Fruit fly (Drosophila melanogaster) whole organism, prepupa: ENCODE measurements around the gene aust.
A peak's percentile ranks its signal among the peaks of the same experiment; 100 is the strongest.

ENCODE experiments used
- Blimp-1 ChIP-seq: fragments of 200-800 bp; sonication (Bioruptor generic); optimal IDR thresholded peaks from 3 replicates; lab custom pipeline; 2017; ENCODE audit warnings: missing biosample characterization, missing genetic modification characterization, mild to moderate bottlenecking, moderate library complexity, missing genetic modification reagents
- CG10669 ChIP-seq: fragments of 200-800 bp; sonication (Bioruptor generic); optimal IDR thresholded peaks from 3 replicates; lab custom pipeline; 2018; ENCODE audit warnings: missing biosample characterization, mild to moderate bottlenecking, missing genetic modification characterization, moderate library complexity
- CG11294 ChIP-seq: fragments of 200-800 bp; sonication (Bioruptor generic); IDR thresholded peaks from 2 replicates; pipeline ENCODE4 v1.3.6; 2022; ENCODE audit warnings: missing biosample characterization, missing genetic modification characterization
- CG11762 ChIP-seq: fragments of 200-800 bp; sonication (Bioruptor generic); optimal IDR thresholded peaks from 3 replicates; lab custom pipeline; 2016; ENCODE audit warnings: missing biosample characterization, missing genetic modification characterization; ENCODE audit not compliant: insufficient read depth
- CG15336 ChIP-seq: fragments of 200-800 bp; sonication (Bioruptor generic); IDR thresholded peaks from 2 replicates; pipeline ENCODE4 v1.3.6; 2022; ENCODE audit warnings: missing biosample characterization, missing genetic modification characterization
- CG1621 ChIP-seq: fragments of 200-800 bp; sonication (Bioruptor generic); optimal IDR thresholded peaks from 3 replicates; lab custom pipeline; 2018; ENCODE audit warnings: missing biosample characterization, mild to moderate bottlenecking, missing genetic modification characterization
- CG3032 ChIP-seq: fragments of 200-800 bp; optimal IDR thresholded peaks from 2 replicates; lab custom pipeline; 2019; ENCODE audit warnings: missing biosample characterization, mild to moderate bottlenecking, missing genetic modification characterization, moderate library complexity
- CG31627 ChIP-seq: fragments of 200-800 bp; sonication (Bioruptor generic); optimal IDR thresholded peaks from 3 replicates; lab custom pipeline; 2016; ENCODE audit warnings: missing biosample characterization, missing genetic modification characterization
- CG32006 ChIP-seq: fragments of 200-800 bp; sonication (Bioruptor generic); optimal IDR thresholded peaks from 3 replicates; lab custom pipeline; 2017; ENCODE audit warnings: missing biosample characterization, mild to moderate bottlenecking, missing genetic modification characterization
- CG34406 ChIP-seq: fragments of 200-800 bp; sonication (Bioruptor generic); optimal IDR thresholded peaks from 3 replicates; lab custom pipeline; 2016; ENCODE audit warnings: missing biosample characterization, missing genetic modification characterization
- CG3919 ChIP-seq: fragments of 200-800 bp; sonication (Bioruptor generic); optimal IDR thresholded peaks from 3 replicates; lab custom pipeline; 2016; ENCODE audit warnings: missing biosample characterization, missing genetic modification characterization
- CG6163 ChIP-seq: fragments of 200-800 bp; sonication (Bioruptor generic); IDR thresholded peaks from 3 replicates; pipeline ENCODE4 v1.3.6; 2022; ENCODE audit warnings: missing biosample characterization, missing genetic modification characterization
- CG6792 ChIP-seq: fragments of 200-800 bp; sonication (Bioruptor generic); optimal IDR thresholded peaks from 3 replicates; lab custom pipeline; 2016; ENCODE audit warnings: missing biosample characterization, missing genetic modification characterization
- CG6854 ChIP-seq: fragments of 200-800 bp; sonication (Bioruptor generic); optimal IDR thresholded peaks from 2 replicates; lab custom pipeline; 2017; ENCODE audit warnings: missing biosample characterization, mild to moderate bottlenecking, missing genetic modification characterization
- CG7368 ChIP-seq: fragments of 200-800 bp; sonication (Bioruptor generic); optimal IDR thresholded peaks from 3 replicates; lab custom pipeline; 2016; ENCODE audit warnings: missing biosample characterization, missing genetic modification characterization
- CG8119 ChIP-seq: fragments of 200-800 bp; sonication (Bioruptor generic); IDR thresholded peaks from 3 replicates; pipeline ENCODE4 v1.3.6; 2022; ENCODE audit warnings: missing biosample characterization, missing genetic modification characterization
- CG8319 ChIP-seq: fragments of 200-800 bp; sonication (Bioruptor generic); optimal IDR thresholded peaks from 3 replicates; lab custom pipeline; 2016; ENCODE audit warnings: missing biosample characterization, missing genetic modification characterization
- CG9139 ChIP-seq: fragments of 200-800 bp; sonication (Bioruptor generic); optimal IDR thresholded peaks from 3 replicates; lab custom pipeline; 2017; ENCODE audit warnings: missing biosample characterization, mild to moderate bottlenecking, missing genetic modification characterization
- Eip75B ChIP-seq: fragments of 200-800 bp; sonication (Bioruptor generic); optimal IDR thresholded peaks from 3 replicates; lab custom pipeline; 2016; ENCODE audit warnings: missing biosample characterization, missing genetic modification characterization
- Eip78C ChIP-seq: fragments of 200-800 bp; sonication (Bioruptor generic); peaks from one replicate; lab custom pipeline; 2016; ENCODE audit warnings: missing biosample characterization, missing genetic modification characterization
- Ets21C ChIP-seq: fragments of 200-800 bp; sonication (Bioruptor generic); optimal IDR thresholded peaks from 3 replicates; lab custom pipeline; 2016; ENCODE audit warnings: missing biosample characterization, missing genetic modification characterization
- Ets96B ChIP-seq: fragments of 200-800 bp; optimal IDR thresholded peaks from 2 replicates; lab custom pipeline; 2019; ENCODE audit warnings: missing biosample characterization, mild to moderate bottlenecking, missing genetic modification characterization, moderate library complexity
- Gug ChIP-seq: fragments of 200-800 bp; sonication (Bioruptor generic); IDR thresholded peaks from 2 replicates; pipeline ENCODE4 v1.3.6; 2022; ENCODE audit warnings: missing biosample characterization, missing genetic modification characterization
- Hr38 ChIP-seq: sonication (Bioruptor generic); optimal IDR thresholded peaks from 2 replicates; lab custom pipeline; 2016; ENCODE audit warnings: missing biosample characterization, missing genetic modification characterization
- Hr39 ChIP-seq: fragments of 200-800 bp; sonication (Bioruptor generic); optimal IDR thresholded peaks from 2 replicates; lab custom pipeline; 2016; ENCODE audit warnings: missing biosample characterization, missing genetic modification characterization
- Lpt ChIP-seq: fragments of 200-800 bp; sonication (Bioruptor generic); optimal IDR thresholded peaks from 3 replicates; lab custom pipeline; 2016; ENCODE audit warnings: missing biosample characterization, missing genetic modification characterization
- Met ChIP-seq: fragments of 200-800 bp; sonication (Bioruptor generic); optimal IDR thresholded peaks from 3 replicates; lab custom pipeline; 2016; ENCODE audit warnings: missing biosample characterization, missing genetic modification characterization
- Sox14 ChIP-seq: fragments of 200-800 bp; sonication (Bioruptor generic); optimal IDR thresholded peaks from 3 replicates; lab custom pipeline; 2016; ENCODE audit warnings: missing biosample characterization, missing genetic modification characterization
- Sox15 ChIP-seq: fragments of 200-800 bp; sonication (Bioruptor generic); optimal IDR thresholded peaks from 3 replicates; lab custom pipeline; 2016; ENCODE audit warnings: missing biosample characterization, missing genetic modification characterization
- achi ChIP-seq: fragments of 200-800 bp; sonication (Bioruptor generic); optimal IDR thresholded peaks from 3 replicates; lab custom pipeline; 2016; ENCODE audit warnings: missing biosample characterization, missing genetic modification characterization
- acj6 ChIP-seq: fragments of 200-800 bp; sonication (Bioruptor generic); optimal IDR thresholded peaks from 3 replicates; lab custom pipeline; 2016; ENCODE audit warnings: missing biosample characterization, missing genetic modification characterization
- cyc ChIP-seq: fragments of 200-800 bp; sonication (Bioruptor generic); optimal IDR thresholded peaks from 3 replicates; lab custom pipeline; 2016; ENCODE audit warnings: missing biosample characterization, missing genetic modification characterization
- dac ChIP-seq: fragments of 200-800 bp; sonication (Bioruptor generic); optimal IDR thresholded peaks from 2 replicates; lab custom pipeline; 2017; ENCODE audit warnings: missing biosample characterization, mild to moderate bottlenecking, missing genetic modification characterization
- eg ChIP-seq: fragments of 200-800 bp; sonication (Bioruptor generic); IDR thresholded peaks from 3 replicates; pipeline ENCODE4 v1.3.6; 2022; ENCODE audit warnings: missing biosample characterization, missing genetic modification characterization
- esn ChIP-seq: fragments of 200-800 bp; sonication (Bioruptor generic); optimal IDR thresholded peaks from 2 replicates; lab custom pipeline; 2016; ENCODE audit warnings: missing biosample characterization, mild to moderate bottlenecking, missing genetic modification characterization, moderate library complexity
- fd59A ChIP-seq: fragments of 200-800 bp; sonication (Bioruptor generic); optimal IDR thresholded peaks from 2 replicates; lab custom pipeline; 2017; ENCODE audit warnings: missing biosample characterization, mild to moderate bottlenecking, missing genetic modification characterization, missing genetic modification reagents
- fd85E ChIP-seq: fragments of 200-800 bp; sonication (Bioruptor generic); optimal IDR thresholded peaks from 3 replicates; lab custom pipeline; 2016; ENCODE audit warnings: missing biosample characterization, missing genetic modification characterization
- fkh ChIP-seq: fragments of 200-800 bp; sonication (Bioruptor generic); optimal IDR thresholded peaks from 3 replicates; lab custom pipeline; 2017; ENCODE audit warnings: missing biosample characterization, mild to moderate bottlenecking, missing genetic modification characterization, moderate library complexity
- lz ChIP-seq: fragments of 200-800 bp; sonication (Bioruptor generic); optimal IDR thresholded peaks from 3 replicates; lab custom pipeline; 2016; ENCODE audit warnings: missing biosample characterization, missing genetic modification characterization
- net ChIP-seq: fragments of 200-800 bp; sonication (Bioruptor generic); optimal IDR thresholded peaks from 3 replicates; lab custom pipeline; 2016; ENCODE audit warnings: missing biosample characterization, missing genetic modification characterization
- pdm3 ChIP-seq: fragments of 200-800 bp; sonication (Bioruptor generic); optimal IDR thresholded peaks from 3 replicates; lab custom pipeline; 2016; ENCODE audit warnings: missing biosample characterization, missing genetic modification characterization
- salr ChIP-seq, 2 experiments: fragments of 200-800 bp; sonication (Bioruptor generic); optimal IDR thresholded peaks; 3 replicates each; lab custom pipeline; 2016 to 2018; ENCODE audit warnings: missing biosample characterization in 2 of 2, missing genetic modification characterization in 2 of 2, mild to moderate bottlenecking in 1 of 2
- spab ChIP-seq: fragments of 200-800 bp; sonication (Bioruptor generic); optimal IDR thresholded peaks from 2 replicates; lab custom pipeline; 2017; ENCODE audit warnings: missing biosample characterization, mild to moderate bottlenecking, missing genetic modification characterization, missing genetic modification reagents
- svp ChIP-seq: fragments of 200-800 bp; sonication (Bioruptor generic); peaks from one replicate; lab custom pipeline; 2016; ENCODE audit warnings: missing biosample characterization, missing genetic modification characterization
- topi ChIP-seq: fragments of 200-800 bp; sonication (Bioruptor generic); optimal IDR thresholded peaks from 3 replicates; lab custom pipeline; 2016; ENCODE audit warnings: missing biosample characterization, missing genetic modification characterization

aust gene

DNA sequence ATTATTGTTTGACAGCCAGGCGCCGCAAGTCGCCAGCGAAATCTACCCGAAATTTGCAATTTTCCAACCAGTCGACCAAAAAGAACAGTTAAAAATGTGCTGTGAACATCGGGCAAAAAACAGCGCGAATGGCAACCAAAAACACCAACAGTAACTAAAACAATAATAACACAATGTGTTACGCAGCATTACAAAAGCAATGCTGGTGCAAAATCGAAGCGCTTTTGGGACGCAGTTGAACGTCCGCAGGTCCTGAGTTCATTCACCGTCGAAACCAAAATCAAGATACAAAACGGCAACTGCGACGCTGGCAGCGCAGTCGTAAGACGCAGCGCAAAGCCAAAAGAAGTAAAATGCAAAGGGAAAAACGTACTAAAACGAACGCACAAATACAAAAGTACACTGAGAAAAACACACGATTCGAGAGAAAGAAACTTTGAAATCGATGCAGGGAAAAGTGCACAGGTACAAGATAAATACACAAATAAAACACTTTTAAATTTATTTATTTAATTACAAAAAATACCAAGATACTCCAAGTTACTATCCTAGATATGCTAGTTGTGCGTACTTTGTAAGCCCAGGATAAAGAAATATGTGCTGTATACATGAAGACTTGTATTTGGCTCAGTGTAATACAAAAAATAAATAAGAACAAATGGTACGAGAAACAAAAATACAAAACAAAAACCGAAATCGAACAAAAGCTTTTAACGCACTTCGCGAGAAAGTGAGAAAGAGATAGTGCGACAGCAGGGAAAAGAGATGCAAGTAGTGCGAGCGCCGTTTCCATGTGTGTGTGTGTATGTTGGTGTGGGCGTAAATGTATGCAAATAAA, 39.8 kb downstream of the aust start (continued):
- TF ChIP-seq CG7368 (GFP tag; lab: Kevin White, UChicago) (peak; percentile 83), Sox15 (GFP tag; lab: Kevin White, UChicago) (peak; percentile 85), Sox14 (GFP tag; lab: Kevin White, UChicago) (peak; percentile 82), CG8319 (GFP tag; lab: Kevin White, UChicago) (peak; percentile 85), CG10669 (peak; percentile 89), CG8119 (GFP tag; lab: Robert Waterston, UW) (peak; percentile 84), CG6854 (GFP tag; lab: Kevin White, UChicago) (peak; percentile 94), CG11762 (peak; percentile 83), fd59A (GFP tag; lab: Kevin White, UChicago) (peak; percentile 79), CG6163 (GFP tag; lab: Robert Waterston, UW) (peak; percentile 64; the same call in 1 of the 3 replicates), CG9139 (GFP tag; lab: Kevin White, UChicago) (peak; percentile 78), achi (GFP tag; lab: Kevin White, UChicago) (peak; percentile 87), dac (GFP tag; lab: Kevin White, UChicago) (peak; percentile 24), CG15336 (GFP tag; lab: Robert Waterston, UW) (peak; percentile 86), CG1621 (tag; lab: Kevin White, UChicago) (peak; percentile 75), CG3919 (GFP tag; lab: Kevin White, UChicago) (peak; percentile 91), spab (GFP tag; lab: Kevin White, UChicago) (peak; percentile 91), Hr39 (GFP tag; lab: Kevin White, UChicago) (peak; percentile 94), Lpt (GFP tag; lab: Kevin White, UChicago) (peak; percentile 75), Gug (GFP tag; lab: Robert Waterston, UW) (peak; percentile 64), eg (GFP tag; lab: Robert Waterston, UW) (peak; percentile 68; the same call in 2 of the 3 replicates), Hr38 (GFP tag; lab: Kevin White, UChicago) (no peak), CG11294 (GFP tag; lab: Robert Waterston, UW) (peak; percentile 75), fd85E (GFP tag; lab: Kevin White, UChicago) (peak; percentile 29), salr (GFP tag; optimal IDR thresholded peaks at IDR 0.05; lab: Kevin White, UChicago) (peak; percentile 37 to 91), CG31627 (peak; percentile 96), net (peak; percentile 83)

DNA sequence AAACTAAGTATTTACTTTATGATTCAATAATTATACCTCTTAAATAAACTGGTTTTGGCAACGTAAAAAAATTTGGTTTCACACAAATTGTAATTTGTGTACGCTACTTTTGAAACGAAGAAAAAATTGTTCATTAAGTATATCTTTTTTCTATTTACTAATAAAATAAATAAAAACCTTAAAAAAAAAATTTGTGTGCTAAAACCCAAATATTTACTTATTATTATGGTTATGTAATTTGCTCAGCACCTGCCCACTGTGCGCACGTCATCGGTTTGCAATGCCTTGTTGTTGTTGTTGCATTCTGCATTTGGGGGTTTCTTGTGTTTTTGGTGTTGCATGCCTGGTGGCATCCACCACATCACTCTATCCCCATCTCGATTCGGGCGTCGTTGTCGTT, 43.7 kb downstream of the aust start:
- TF ChIP-seq CG8119 (GFP tag; lab: Robert Waterston, UW) (peak; percentile 96), eg (GFP tag; lab: Robert Waterston, UW) (peak; percentile 89), Blimp-1 (GFP tag; lab: Kevin White, UChicago) (no peak), CG6792 (GFP tag; lab: Kevin White, UChicago) (peak; percentile 37), CG8319 (GFP tag; lab: Kevin White, UChicago) (no peak), svp (GFP tag; lab: Kevin White, UChicago) (peak; percentile 59), CG3032 (peak; percentile 15), CG6163 (GFP tag; lab: Robert Waterston, UW) (peak; percentile 76), Hr39 (GFP tag; lab: Kevin White, UChicago) (peak; percentile 26), esn (GFP tag; lab: Kevin White, UChicago) (peak; percentile 60), Sox15 (GFP tag; lab: Kevin White, UChicago) (no peak), Met (GFP tag; lab: Kevin White, UChicago) (peak; percentile 39), pdm3 (GFP tag; lab: Kevin White, UChicago) (peak; percentile 68), CG32006 (peak; percentile 97), fd59A (GFP tag; lab: Kevin White, UChicago) (no peak), topi (GFP tag; lab: Kevin White, UChicago) (peak; percentile 41), CG11294 (GFP tag; lab: Robert Waterston, UW) (peak; percentile 84), cyc (peak; percentile 33), CG7368 (GFP tag; lab: Kevin White, UChicago) (peak; percentile 35), fkh (GFP tag; lab: Kevin White, UChicago) (no peak), CG34406 (GFP tag; lab: Kevin White, UChicago) (peak; percentile 43), Eip75B (GFP tag; lab: Kevin White, UChicago) (peak; percentile 24), Eip78C (GFP tag; lab: Kevin White, UChicago) (peak; percentile 95), acj6 (peak; percentile 75), achi (GFP tag; lab: Kevin White, UChicago) (peak; percentile 81), Ets21C (no peak), CG15336 (GFP tag; lab: Robert Waterston, UW) (peak; percentile 95), CG6854 (GFP tag; lab: Kevin White, UChicago) (no peak), lz (GFP tag; lab: Kevin White, UChicago) (peak; percentile 31), CG10669 (peak; percentile 16), CG31627 (peak; percentile 14), Ets96B (tag; lab: Kevin White, UChicago) (peak; percentile 32), CG1621 (tag; lab: Kevin White, UChicago) (no peak), salr (GFP tag; optimal IDR thresholded peaks at IDR 0.05; lab: Kevin White, UChicago) (peak in 1 of 2 experiments; percentile 89), CG3919 (GFP tag; lab: Kevin White, UChicago) (peak; percentile 85)
